Fruit fly (Drosophila melanogaster) whole organism, prepupa: ENCODE data around the gene smp-30.

Experiments
- CG10669 ChIP-seq: fragments of 200-800 bp; sonication (Bioruptor generic); optimal IDR thresholded peaks from 3 replicates; lab custom pipeline; 2018; ENCODE audit warnings: missing biosample characterization, mild to moderate bottlenecking, missing genetic modification characterization, moderate library complexity
- CG11294 ChIP-seq: fragments of 200-800 bp; sonication (Bioruptor generic); IDR thresholded peaks from 2 replicates; pipeline ENCODE4 v1.3.6; 2022; ENCODE audit warnings: missing biosample characterization, missing genetic modification characterization
- CG11902 ChIP-seq: fragments of 200-800 bp; sonication (Bioruptor generic); optimal IDR thresholded peaks from 3 replicates; lab custom pipeline; 2016; ENCODE audit warnings: missing biosample characterization, missing genetic modification characterization
- CG15336 ChIP-seq: fragments of 200-800 bp; sonication (Bioruptor generic); IDR thresholded peaks from 2 replicates; pipeline ENCODE4 v1.3.6; 2022; ENCODE audit warnings: missing biosample characterization, missing genetic modification characterization
- CG1621 ChIP-seq: fragments of 200-800 bp; sonication (Bioruptor generic); optimal IDR thresholded peaks from 3 replicates; lab custom pipeline; 2018; ENCODE audit warnings: missing biosample characterization, mild to moderate bottlenecking, missing genetic modification characterization
- CG16779 ChIP-seq: fragments of 200-800 bp; sonication (Bioruptor generic); optimal IDR thresholded peaks from 3 replicates; lab custom pipeline; 2017; ENCODE audit warnings: missing biosample characterization, mild to moderate bottlenecking, missing genetic modification characterization
- CG3032 ChIP-seq: fragments of 200-800 bp; optimal IDR thresholded peaks from 2 replicates; lab custom pipeline; 2019; ENCODE audit warnings: missing biosample characterization, mild to moderate bottlenecking, missing genetic modification characterization, moderate library complexity
- CG31627 ChIP-seq: fragments of 200-800 bp; sonication (Bioruptor generic); optimal IDR thresholded peaks from 3 replicates; lab custom pipeline; 2016; ENCODE audit warnings: missing biosample characterization, missing genetic modification characterization
- CG32006 ChIP-seq: fragments of 200-800 bp; sonication (Bioruptor generic); optimal IDR thresholded peaks from 3 replicates; lab custom pipeline; 2017; ENCODE audit warnings: missing biosample characterization, mild to moderate bottlenecking, missing genetic modification characterization
- CG3919 ChIP-seq: fragments of 200-800 bp; sonication (Bioruptor generic); optimal IDR thresholded peaks from 3 replicates; lab custom pipeline; 2016; ENCODE audit warnings: missing biosample characterization, missing genetic modification characterization
- CG4318 ChIP-seq: fragments of 200-800 bp; sonication (Bioruptor generic); optimal IDR thresholded peaks from 3 replicates; lab custom pipeline; 2017; ENCODE audit warnings: missing biosample characterization, mild to moderate bottlenecking, missing genetic modification characterization
- CG6163 ChIP-seq: fragments of 200-800 bp; sonication (Bioruptor generic); IDR thresholded peaks from 3 replicates; pipeline ENCODE4 v1.3.6; 2022; ENCODE audit warnings: missing biosample characterization, missing genetic modification characterization
- CG6808 ChIP-seq: fragments of 200-800 bp; sonication (Bioruptor generic); optimal IDR thresholded peaks from 3 replicates; lab custom pipeline; 2017; ENCODE audit warnings: missing biosample characterization, missing genetic modification characterization, mild to moderate bottlenecking, moderate library complexity, missing genetic modification reagents
- CG6854 ChIP-seq: fragments of 200-800 bp; sonication (Bioruptor generic); optimal IDR thresholded peaks from 2 replicates; lab custom pipeline; 2017; ENCODE audit warnings: missing biosample characterization, mild to moderate bottlenecking, missing genetic modification characterization
- CG7368 ChIP-seq: fragments of 200-800 bp; sonication (Bioruptor generic); optimal IDR thresholded peaks from 3 replicates; lab custom pipeline; 2016; ENCODE audit warnings: missing biosample characterization, missing genetic modification characterization
- CG8119 ChIP-seq: fragments of 200-800 bp; sonication (Bioruptor generic); IDR thresholded peaks from 3 replicates; pipeline ENCODE4 v1.3.6; 2022; ENCODE audit warnings: missing biosample characterization, missing genetic modification characterization
- CG8632 ChIP-seq: fragments of 200-800 bp; sonication (Bioruptor generic); optimal IDR thresholded peaks from 3 replicates; lab custom pipeline; 2016; ENCODE audit warnings: missing biosample characterization, missing genetic modification characterization
- Eip78C ChIP-seq: fragments of 200-800 bp; sonication (Bioruptor generic); peaks from one replicate; lab custom pipeline; 2016; ENCODE audit warnings: missing biosample characterization, missing genetic modification characterization
- Eip93F ChIP-seq: fragments of 200-800 bp; sonication (Bioruptor generic); optimal IDR thresholded peaks from 2 replicates; lab custom pipeline; 2016; ENCODE audit warnings: missing biosample characterization, mild to moderate bottlenecking, missing genetic modification characterization
- Ets21C ChIP-seq: fragments of 200-800 bp; sonication (Bioruptor generic); optimal IDR thresholded peaks from 3 replicates; lab custom pipeline; 2016; ENCODE audit warnings: missing biosample characterization, missing genetic modification characterization
- Hr38 ChIP-seq: sonication (Bioruptor generic); optimal IDR thresholded peaks from 2 replicates; lab custom pipeline; 2016; ENCODE audit warnings: missing biosample characterization, missing genetic modification characterization
- Hr4 ChIP-seq: fragments of 200-800 bp; sonication (Bioruptor generic); optimal IDR thresholded peaks from 3 replicates; lab custom pipeline; 2016; ENCODE audit warnings: missing biosample characterization, missing genetic modification characterization
- OdsH ChIP-seq: fragments of 200-800 bp; sonication (Bioruptor generic); optimal IDR thresholded peaks from 3 replicates; lab custom pipeline; 2016; ENCODE audit warnings: missing biosample characterization, missing genetic modification characterization
- Smox ChIP-seq: fragments of 200-800 bp; sonication (Bioruptor generic); optimal IDR thresholded peaks from 3 replicates; lab custom pipeline; 2016; ENCODE audit warnings: missing biosample characterization, missing genetic modification characterization
- Sox14 ChIP-seq: fragments of 200-800 bp; sonication (Bioruptor generic); optimal IDR thresholded peaks from 3 replicates; lab custom pipeline; 2016; ENCODE audit warnings: missing biosample characterization, missing genetic modification characterization
- achi ChIP-seq: fragments of 200-800 bp; sonication (Bioruptor generic); optimal IDR thresholded peaks from 3 replicates; lab custom pipeline; 2016; ENCODE audit warnings: missing biosample characterization, missing genetic modification characterization
- acj6 ChIP-seq: fragments of 200-800 bp; sonication (Bioruptor generic); optimal IDR thresholded peaks from 3 replicates; lab custom pipeline; 2016; ENCODE audit warnings: missing biosample characterization, missing genetic modification characterization
- cyc ChIP-seq: fragments of 200-800 bp; sonication (Bioruptor generic); optimal IDR thresholded peaks from 3 replicates; lab custom pipeline; 2016; ENCODE audit warnings: missing biosample characterization, missing genetic modification characterization
- dac ChIP-seq: fragments of 200-800 bp; sonication (Bioruptor generic); optimal IDR thresholded peaks from 2 replicates; lab custom pipeline; 2017; ENCODE audit warnings: missing biosample characterization, mild to moderate bottlenecking, missing genetic modification characterization
- dsx ChIP-seq: fragments of 200-800 bp; optimal IDR thresholded peaks from 3 replicates; lab custom pipeline; 2019; ENCODE audit warnings: missing biosample characterization, mild to moderate bottlenecking, missing genetic modification characterization, moderate library complexity; ENCODE audit not compliant: poor library complexity, severe bottlenecking
- eg ChIP-seq: fragments of 200-800 bp; sonication (Bioruptor generic); IDR thresholded peaks from 3 replicates; pipeline ENCODE4 v1.3.6; 2022; ENCODE audit warnings: missing biosample characterization, missing genetic modification characterization
- fd59A ChIP-seq: fragments of 200-800 bp; sonication (Bioruptor generic); optimal IDR thresholded peaks from 2 replicates; lab custom pipeline; 2017; ENCODE audit warnings: missing biosample characterization, mild to moderate bottlenecking, missing genetic modification characterization, missing genetic modification reagents
- fd85E ChIP-seq: fragments of 200-800 bp; sonication (Bioruptor generic); optimal IDR thresholded peaks from 3 replicates; lab custom pipeline; 2016; ENCODE audit warnings: missing biosample characterization, missing genetic modification characterization
- fkh ChIP-seq: fragments of 200-800 bp; sonication (Bioruptor generic); optimal IDR thresholded peaks from 3 replicates; lab custom pipeline; 2017; ENCODE audit warnings: missing biosample characterization, mild to moderate bottlenecking, missing genetic modification characterization, moderate library complexity
- lz ChIP-seq: fragments of 200-800 bp; sonication (Bioruptor generic); optimal IDR thresholded peaks from 3 replicates; lab custom pipeline; 2016; ENCODE audit warnings: missing biosample characterization, missing genetic modification characterization
- net ChIP-seq: fragments of 200-800 bp; sonication (Bioruptor generic); optimal IDR thresholded peaks from 3 replicates; lab custom pipeline; 2016; ENCODE audit warnings: missing biosample characterization, missing genetic modification characterization
- pdm3 ChIP-seq: fragments of 200-800 bp; sonication (Bioruptor generic); optimal IDR thresholded peaks from 3 replicates; lab custom pipeline; 2016; ENCODE audit warnings: missing biosample characterization, missing genetic modification characterization
- salr ChIP-seq, 2 experiments: fragments of 200-800 bp; sonication (Bioruptor generic); optimal IDR thresholded peaks; 3 replicates each; lab custom pipeline; 2016 to 2018; ENCODE audit warnings: missing biosample characterization in 2 of 2, missing genetic modification characterization in 2 of 2, mild to moderate bottlenecking in 1 of 2
- spab ChIP-seq: fragments of 200-800 bp; sonication (Bioruptor generic); optimal IDR thresholded peaks from 2 replicates; lab custom pipeline; 2017; ENCODE audit warnings: missing biosample characterization, mild to moderate bottlenecking, missing genetic modification characterization, missing genetic modification reagents
- ss ChIP-seq, 2 experiments: fragments of 200-800 bp; sonication (Bioruptor generic); optimal IDR thresholded peaks; 2 replicates in 1 of 2; 3 replicates in 1 of 2; lab custom pipeline; 2017 to 2018; ENCODE audit warnings: mild to moderate bottlenecking in 2 of 2, missing biosample characterization in 2 of 2, missing genetic modification characterization in 2 of 2, moderate library complexity in 1 of 2
- svp ChIP-seq: fragments of 200-800 bp; sonication (Bioruptor generic); peaks from one replicate; lab custom pipeline; 2016; ENCODE audit warnings: missing biosample characterization, missing genetic modification characterization
- vri ChIP-seq: fragments of 200-800 bp; sonication (Bioruptor generic); optimal IDR thresholded peaks from 3 replicates; lab custom pipeline; 2016; ENCODE audit warnings: missing biosample characterization, mild to moderate bottlenecking, missing genetic modification characterization

smp-30 gene

DNA sequence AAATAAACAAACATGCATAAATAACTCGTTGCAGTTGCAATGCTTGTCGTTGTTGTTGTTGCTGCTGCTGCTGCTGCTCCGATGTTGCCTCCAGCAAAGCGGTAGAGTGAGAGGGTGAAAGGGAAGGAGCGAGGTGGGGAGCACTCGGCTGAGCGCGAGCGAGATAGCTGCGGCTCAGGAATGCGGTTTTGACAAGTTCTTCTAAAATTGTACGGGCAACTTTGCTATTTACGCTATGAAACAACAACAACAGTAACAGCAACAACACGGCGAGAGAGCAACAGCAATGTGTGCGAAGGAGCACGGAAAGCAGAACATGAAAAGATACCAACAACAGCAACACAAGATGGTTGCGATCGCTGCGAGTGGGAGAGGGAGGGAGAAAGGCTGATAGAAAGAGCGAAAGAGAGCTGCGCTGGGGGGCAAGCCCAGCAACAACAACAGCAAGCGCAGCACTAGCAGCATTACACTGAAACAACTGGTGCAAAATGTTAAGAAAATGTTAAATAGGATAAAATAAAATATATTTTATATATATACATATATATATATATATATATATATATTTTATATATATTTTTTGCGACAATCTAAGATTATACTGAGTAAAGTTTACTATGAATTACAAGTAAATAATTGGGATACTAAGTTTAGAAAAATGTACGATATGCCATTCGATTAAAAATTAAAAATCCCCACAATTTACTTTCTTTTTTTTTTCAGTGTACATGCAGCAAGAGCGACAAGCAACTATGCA is 36.7 kb downstream of the smp-30 start (continued):
- TF ChIP-seq CG10669 (peak; percentile 90), Hr4 (GFP tag; lab: Kevin White, UChicago) (peak; percentile 34), CG8632 (GFP tag; lab: Kevin White, UChicago) (peak; percentile 87), pdm3 (GFP tag; lab: Kevin White, UChicago) (no peak), vri (GFP tag; lab: Kevin White, UChicago) (no peak), CG11902 (GFP tag; lab: Kevin White, UChicago) (peak; percentile 49), ss (GFP tag; optimal IDR thresholded peaks at IDR 0.05; lab: Kevin White, UChicago) (peak; percentile 35 to 78), Sox14 (no peak), CG6163 (GFP tag; lab: Robert Waterston, UW) (peak; percentile 82), spab (peak; percentile 89), CG7368 (peak; percentile 20), CG6854 (GFP tag; lab: Kevin White, UChicago) (no peak), Ets21C (GFP tag; lab: Kevin White, UChicago) (no peak), fkh (GFP tag; lab: Kevin White, UChicago) (peak; percentile 94), CG32006 (GFP tag; lab: Kevin White, UChicago) (peak; percentile 77), CG1621 (tag; lab: Kevin White, UChicago) (peak; percentile 59), CG16779 (peak; percentile 43), OdsH (peak; percentile 42), CG15336 (GFP tag; lab: Robert Waterston, UW) (peak; percentile 49), CG8119 (GFP tag; lab: Robert Waterston, UW) (peak; percentile 73), eg (peak; percentile 48; the same call in 2 of the 3 replicates)

dm6 chr3R:14713776-14714146 is 37.3 kb downstream of the smp-30 start:
- TF ChIP-seq CG4318 (GFP tag; lab: Kevin White, UChicago), result no peak
- TF ChIP-seq, all 60 proteins: peak for 0

dm6 chr3R:14713110-14713713 is 37.8 kb downstream of the smp-30 start:
- TF ChIP-seq Eip78C (GFP tag; lab: Kevin White, UChicago) (peak; percentile 16), fd59A (no peak)
- TF ChIP-seq, all 60 proteins: peak for 1

- no peak for TF ChIP-seq Hr38 (GFP tag; lab: Kevin White, UChicago)
- no peak for TF ChIP-seq fkh (GFP tag; lab: Kevin White, UChicago)
- TF ChIP-seq salr (GFP tag; optimal IDR thresholded peaks at IDR 0.05; lab: Kevin White, UChicago), result no peak
- TF ChIP-seq CG3032 (tag; lab: Kevin White, UChicago), result peak; percentile 23
- TF ChIP-seq Hr4 (GFP tag; lab: Kevin White, UChicago), result no peak
- TF ChIP-seq dsx (GFP tag; lab: Kevin White, UChicago), result peak; percentile 14
- TF ChIP-seq net (GFP tag; lab: Kevin White, UChicago), result peak; percentile 11
- peak; percentile 14 for TF ChIP-seq lz (GFP tag; lab: Kevin White, UChicago)
- TF ChIP-seq Smox (GFP tag; lab: Kevin White, UChicago), result peak; percentile 26
- TF ChIP-seq pdm3 (GFP tag; lab: Kevin White, UChicago), result peak; percentile 26
- peak; percentile 39 for TF ChIP-seq CG3919
- TF ChIP-seq cyc (GFP tag; lab: Kevin White, UChicago), result no peak
- TF ChIP-seq ss (GFP tag; optimal IDR thresholded peaks at IDR 0.05; lab: Kevin White, UChicago), result peak in 1 of 2 experiments; percentile 35
- TF ChIP-seq Eip93F, result no peak
- TF ChIP-seq fd85E (GFP tag; lab: Kevin White, UChicago), result no peak
- peak; percentile 61 for TF ChIP-seq CG8632 (GFP tag; lab: Kevin White, UChicago)
- peak; percentile 40 for TF ChIP-seq CG6808
- TF ChIP-seq CG11294, result 0 out of 2 replicates have a peak, but pooled peaks have one; percentile 19
- TF ChIP-seq CG31627 (GFP tag; lab: Kevin White, UChicago), result no peak
- peak; percentile 46; the same call in 1 of the 3 replicates for TF ChIP-seq CG6163 (GFP tag; lab: Robert Waterston, UW)
- peak; percentile 54 for TF ChIP-seq acj6 (GFP tag; lab: Kevin White, UChicago)
- peak; percentile 66 for TF ChIP-seq CG15336 (GFP tag; lab: Robert Waterston, UW)
- TF ChIP-seq spab, result peak; percentile 33
- peak; percentile 68; the same call in 2 of the 3 replicates for TF ChIP-seq eg
- peak; percentile 39 for TF ChIP-seq achi (GFP tag; lab: Kevin White, UChicago)
- no peak for TF ChIP-seq svp (GFP tag; lab: Kevin White, UChicago)
- no peak for TF ChIP-seq dac
Measured at dm6 chr3R:14711447-14712163, 39.4 kb downstream of the smp-30 start.
